Fruit fly (Drosophila melanogaster) whole organism, embryonic: ENCODE measurements around the gene Syx5.

Source experiments
- Abd-B ChIP-seq: fragments of 200-800 bp; sonication (Bioruptor generic); optimal IDR thresholded peaks from 2 replicates; lab custom pipeline; 2018; ENCODE audit warnings: missing biosample characterization, mild to moderate bottlenecking, missing genetic modification characterization, moderate library complexity
- Atf6 ChIP-seq: fragments of 200-800 bp; sonication (Bioruptor generic); IDR thresholded peaks from 2 replicates; pipeline ENCODE4 v1.3.6; 2022; ENCODE audit warnings: missing biosample characterization, missing genetic modification characterization
- BEAF-32 ChIP-seq: fragments of 200-800 bp; sonication (Bioruptor generic); optimal IDR thresholded peaks from 3 replicates; lab custom pipeline; 2017; ENCODE audit warnings: missing biosample characterization, missing genetic modification characterization, mild to moderate bottlenecking, moderate library complexity, missing genetic modification reagents
- CG10959 ChIP-seq: fragments of 200-800 bp; sonication (Bioruptor generic); IDR thresholded peaks from 2 replicates; pipeline ENCODE4 v1.3.6; 2022; ENCODE audit warnings: missing biosample characterization, missing genetic modification characterization
- CG11247 ChIP-seq: fragments of 200-800 bp; sonication (Bioruptor generic); IDR thresholded peaks from 2 replicates; pipeline ENCODE4 v1.3.6; 2022; ENCODE audit warnings: missing biosample characterization, missing genetic modification characterization
- CG16779 ChIP-seq: fragments of 200-800 bp; sonication (Bioruptor generic); IDR thresholded peaks from 2 replicates; pipeline ENCODE4 v1.3.6; 2022; ENCODE audit warnings: missing biosample characterization, missing genetic modification characterization
- CG16863 ChIP-seq: fragments of 200-800 bp; sonication (Bioruptor generic); optimal IDR thresholded peaks from 3 replicates; lab custom pipeline; 2016; ENCODE audit warnings: missing biosample characterization, missing genetic modification characterization
- CG17359 ChIP-seq: fragments of 200-800 bp; sonication (Bioruptor generic); optimal IDR thresholded peaks from 3 replicates; lab custom pipeline; 2018; ENCODE audit warnings: missing biosample characterization, mild to moderate bottlenecking, missing genetic modification characterization, moderate library complexity
- CG18262 ChIP-seq: fragments of 200-800 bp; optimal IDR thresholded peaks from 3 replicates; lab custom pipeline; 2019; ENCODE audit warnings: missing biosample characterization, mild to moderate bottlenecking, missing genetic modification characterization, moderate library complexity
- CG30020 ChIP-seq: fragments of 200-800 bp; optimal IDR thresholded peaks from 2 replicates; lab custom pipeline; 2019; ENCODE audit warnings: missing biosample characterization, mild to moderate bottlenecking, missing genetic modification characterization, moderate library complexity
- CG33557 ChIP-seq: fragments of 200-800 bp; sonication (Bioruptor generic); optimal IDR thresholded peaks from 2 replicates; lab custom pipeline; 2019; ENCODE audit warnings: missing biosample characterization, mild to moderate bottlenecking, missing genetic modification characterization, moderate library complexity
- CG3995 ChIP-seq: fragments of 200-800 bp; sonication (Bioruptor generic); optimal IDR thresholded peaks from 3 replicates; lab custom pipeline; 2016; ENCODE audit warnings: missing biosample characterization, missing genetic modification characterization
- CG7271 ChIP-seq: fragments of 200-800 bp; sonication (Bioruptor generic); optimal IDR thresholded peaks from 2 replicates; lab custom pipeline; 2018; ENCODE audit warnings: missing biosample characterization, mild to moderate bottlenecking, missing genetic modification characterization, moderate library complexity
- CG9817 ChIP-seq: fragments of 200-800 bp; sonication (Bioruptor generic); optimal IDR thresholded peaks from 2 replicates; lab custom pipeline; 2018; ENCODE audit warnings: missing biosample characterization, mild to moderate bottlenecking, missing genetic modification characterization, moderate library complexity
- CHES-1-like ChIP-seq: fragments of 200-800 bp; sonication (Bioruptor generic); optimal IDR thresholded peaks from 2 replicates; lab custom pipeline; 2016; ENCODE audit warnings: missing biosample characterization, missing genetic modification characterization
- Camta ChIP-seq: fragments of 200-800 bp; sonication (Bioruptor generic); optimal IDR thresholded peaks from 2 replicates; lab custom pipeline; 2016; ENCODE audit warnings: missing biosample characterization, missing genetic modification characterization
- D ChIP-seq, 2 experiments: fragments of 200-800 bp in 1 of 2; fragments of >200 bp in 1 of 2; sonication (Bioruptor generic) in 1 of 2; optimal IDR thresholded peaks; 2 replicates in 1 of 2; 3 replicates in 1 of 2; lab custom pipeline; 2017; ENCODE audit warnings: mild to moderate bottlenecking in 1 of 2, missing biosample characterization in 1 of 2, missing genetic modification characterization in 1 of 2, missing genetic modification reagents in 1 of 2
- Elba2 ChIP-seq: fragments of 200-800 bp; sonication (Bioruptor generic); optimal IDR thresholded peaks from 3 replicates; lab custom pipeline; 2016; ENCODE audit warnings: missing biosample characterization, missing genetic modification characterization
- Kr ChIP-seq: fragments of 200-800 bp; sonication (Bioruptor generic); optimal IDR thresholded peaks from 2 replicates; lab custom pipeline; 2017; ENCODE audit warnings: missing biosample characterization, mild to moderate bottlenecking, missing genetic modification characterization
- Ravus ChIP-seq: fragments of 200-800 bp; sonication (Bioruptor generic); IDR thresholded peaks from 2 replicates; pipeline ENCODE4 v1.3.6; 2022; ENCODE audit warnings: missing biosample characterization, missing genetic modification characterization
- Six4 ChIP-seq: fragments of 200-800 bp; sonication (Bioruptor generic); optimal IDR thresholded peaks from 2 replicates; lab custom pipeline; 2016; ENCODE audit warnings: missing biosample characterization, missing genetic modification characterization
- Sry-δ ChIP-seq: fragments of 200-800 bp; sonication (Bioruptor generic); optimal IDR thresholded peaks from 2 replicates; lab custom pipeline; 2016; ENCODE audit warnings: missing biosample characterization, missing genetic modification characterization
- Trl ChIP-seq, 3 experiments: fragments of >200 bp in 2 of 3; fragments of 200-800 bp in 1 of 3; sonication (Bioruptor generic) in 1 of 3; optimal IDR thresholded peaks; 2 replicates in 1 of 3; 3 replicates in 2 of 3; lab custom pipeline; 2016 to 2017; ENCODE audit warnings: missing biosample characterization in 1 of 3, missing genetic modification characterization in 1 of 3
- Xrp1 ChIP-seq: fragments of 200-800 bp; sonication (Bioruptor generic); IDR thresholded peaks from 2 replicates; pipeline ENCODE4 v1.3.6; 2022; ENCODE audit warnings: missing biosample characterization, missing genetic modification characterization
- al ChIP-seq: fragments of 200-800 bp; sonication (Bioruptor generic); IDR thresholded peaks from 2 replicates; pipeline ENCODE4 v1.3.6; 2022; ENCODE audit warnings: missing biosample characterization, missing genetic modification characterization
- cad ChIP-seq: fragments of >200 bp; optimal IDR thresholded peaks from 2 replicates; lab custom pipeline; 2017; ENCODE audit warnings: missing biosample characterization, missing genetic modification characterization
- chn ChIP-seq: fragments of 200-800 bp; sonication (Bioruptor generic); optimal IDR thresholded peaks from 2 replicates; lab custom pipeline; 2016; ENCODE audit warnings: missing biosample characterization, missing genetic modification characterization
- da ChIP-seq: fragments of 200-800 bp; sonication (Bioruptor generic); optimal IDR thresholded peaks from 2 replicates; lab custom pipeline; 2016; ENCODE audit warnings: missing biosample characterization, missing genetic modification characterization
- dpn ChIP-seq, 2 experiments: fragments of 200-800 bp; sonication (Bioruptor generic); optimal IDR thresholded peaks; 3 replicates each; lab custom pipeline; 2016; ENCODE audit warnings: missing biosample characterization in 2 of 2, missing genetic modification characterization in 2 of 2
- gcm ChIP-seq: fragments of 200-800 bp; sonication (Bioruptor generic); optimal IDR thresholded peaks from 2 replicates; lab custom pipeline; 2019; ENCODE audit warnings: missing biosample characterization, mild to moderate bottlenecking, missing genetic modification characterization, moderate library complexity
- grn ChIP-seq: fragments of 200-800 bp; sonication (Bioruptor generic); optimal IDR thresholded peaks from 3 replicates; lab custom pipeline; 2017; ENCODE audit warnings: missing biosample characterization, missing genetic modification characterization
- gsb-n ChIP-seq: fragments of 200-800 bp; sonication (Bioruptor generic); optimal IDR thresholded peaks from 3 replicates; lab custom pipeline; 2018; ENCODE audit warnings: missing biosample characterization, mild to moderate bottlenecking, missing genetic modification characterization
- gt ChIP-seq: fragments of 200-800 bp; sonication (Bioruptor generic); IDR thresholded peaks from 2 replicates; pipeline ENCODE4 v1.3.6; 2022; ENCODE audit warnings: missing biosample characterization, missing genetic modification characterization
- hkb ChIP-seq, 2 experiments: fragments of 200-800 bp in 1 of 2; fragments of >200 bp in 1 of 2; sonication (Bioruptor generic) in 1 of 2; IDR thresholded peaks in 1 of 2; optimal IDR thresholded peaks in 1 of 2; 2 replicates each; pipeline versions ENCODE4 v1.3.6 to Lab custom; 2017 to 2022; ENCODE audit warnings: missing biosample characterization in 1 of 2, missing genetic modification characterization in 1 of 2
- lov ChIP-seq, 2 experiments: fragments of 200-800 bp in 1 of 2; fragments of >200 bp in 1 of 2; sonication (Bioruptor generic) in 1 of 2; IDR thresholded peaks in 1 of 2; optimal IDR thresholded peaks in 1 of 2; 2 replicates in 1 of 2; 3 replicates in 1 of 2; pipeline versions ENCODE4 v1.3.6 to Lab custom; 2017 to 2022; ENCODE audit warnings: missing biosample characterization in 1 of 2, missing genetic modification characterization in 1 of 2
- nmo ChIP-seq: fragments of 200-800 bp; sonication (Bioruptor generic); optimal IDR thresholded peaks from 2 replicates; lab custom pipeline; 2018; ENCODE audit warnings: missing biosample characterization, mild to moderate bottlenecking, missing genetic modification characterization, moderate library complexity
- odd ChIP-seq: fragments of 200-800 bp; sonication (Bioruptor generic); optimal IDR thresholded peaks from 2 replicates; lab custom pipeline; 2017; ENCODE audit warnings: missing biosample characterization, mild to moderate bottlenecking, missing genetic modification characterization
- pfk ChIP-seq: fragments of 200-800 bp; sonication (Bioruptor generic); optimal IDR thresholded peaks from 2 replicates; lab custom pipeline; 2018; ENCODE audit warnings: missing biosample characterization, mild to moderate bottlenecking, missing genetic modification characterization, moderate library complexity
- phol ChIP-seq: fragments of 200-800 bp; sonication (Bioruptor generic); optimal IDR thresholded peaks from 3 replicates; lab custom pipeline; 2018; ENCODE audit warnings: missing biosample characterization, mild to moderate bottlenecking, missing genetic modification characterization, moderate library complexity
- psq ChIP-seq: fragments of 200-800 bp; sonication (Bioruptor generic); optimal IDR thresholded peaks from 2 replicates; lab custom pipeline; 2017; ENCODE audit warnings: missing biosample characterization, missing genetic modification characterization
- ranshi ChIP-seq: fragments of 200-800 bp; sonication (Bioruptor generic); IDR thresholded peaks from 2 replicates; pipeline ENCODE4 v1.3.6; 2022; ENCODE audit warnings: missing biosample characterization, missing genetic modification characterization
- rib ChIP-seq: fragments of 200-800 bp; sonication (Bioruptor generic); IDR thresholded peaks from 2 replicates; pipeline ENCODE4 v1.3.6; 2022; ENCODE audit warnings: missing biosample characterization, missing genetic modification characterization
- slbo ChIP-seq: fragments of 200-800 bp; sonication (Bioruptor generic); IDR thresholded peaks from 2 replicates; pipeline ENCODE4 v1.3.6; 2022; ENCODE audit warnings: missing biosample characterization, missing genetic modification characterization
- slou ChIP-seq: fragments of 200-800 bp; sonication (Bioruptor generic); optimal IDR thresholded peaks from 3 replicates; lab custom pipeline; 2016; ENCODE audit warnings: missing biosample characterization, missing genetic modification characterization
- sqz ChIP-seq: fragments of 200-800 bp; sonication (Bioruptor generic); optimal IDR thresholded peaks from 3 replicates; lab custom pipeline; 2018; ENCODE audit warnings: missing biosample characterization, mild to moderate bottlenecking, missing genetic modification characterization
- tin ChIP-seq: fragments of 200-800 bp; sonication (Bioruptor generic); optimal IDR thresholded peaks from 3 replicates; lab custom pipeline; 2016; ENCODE audit warnings: missing biosample characterization, missing genetic modification characterization
- unc-4 ChIP-seq: fragments of 200-800 bp; sonication (Bioruptor generic); IDR thresholded peaks from 2 replicates; pipeline ENCODE4 v1.3.6; 2022; ENCODE audit warnings: missing biosample characterization, missing genetic modification characterization; ENCODE audit not compliant: partially characterized antibody
- unpg ChIP-seq: fragments of 200-800 bp; sonication (Bioruptor generic); optimal IDR thresholded peaks from 3 replicates; lab custom pipeline; 2018; ENCODE audit warnings: missing biosample characterization, mild to moderate bottlenecking, missing genetic modification characterization, moderate library complexity
- wdn ChIP-seq: fragments of 200-800 bp; sonication (Bioruptor generic); IDR thresholded peaks from 2 replicates; pipeline ENCODE4 v1.3.6; 2022; ENCODE audit warnings: missing biosample characterization, missing genetic modification characterization

Gene Syx5

DNA sequence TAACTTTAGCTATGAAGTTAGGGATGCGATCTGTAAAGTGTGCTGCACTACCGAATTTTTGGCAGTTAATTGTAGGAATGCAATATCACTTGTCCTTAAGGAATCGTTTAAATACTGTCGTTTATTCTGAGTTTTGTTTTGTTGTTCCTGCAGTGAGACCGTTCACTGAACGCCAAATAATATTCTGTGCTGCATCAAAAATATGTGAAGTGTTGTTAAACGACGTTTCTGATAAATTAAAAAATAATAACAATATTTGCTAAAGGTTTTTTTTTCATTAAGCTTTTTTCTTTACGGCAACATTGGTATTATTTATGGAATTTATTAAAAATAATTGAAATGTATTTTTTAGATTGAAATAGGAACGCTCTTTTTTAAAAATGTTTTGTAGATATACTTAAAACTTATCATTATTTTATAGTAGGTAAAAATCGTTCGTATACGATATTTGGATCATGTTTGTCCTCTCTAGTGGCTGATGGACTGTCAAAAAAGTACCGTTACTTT, 4.3 kb upstream of the Syx5 start, which contains the start of gene GMF (continued):
- TF ChIP-seq da (GFP tag; lab: Kevin White, UChicago) (no peak), CHES-1-like (GFP tag; lab: Kevin White, UChicago) (peak; percentile 35), gt (no peak), CG16779 (GFP tag; lab: Robert Waterston, UW) (no peak), Ravus (GFP tag; lab: Robert Waterston, UW) (no peak), gcm (GFP tag; lab: Kevin White, UChicago) (peak; percentile 1), Elba2 (GFP tag; lab: Kevin White, UChicago) (no peak), CG11247 (GFP tag; lab: Robert Waterston, UW) (no peak), wdn (GFP tag; lab: Robert Waterston, UW) (no peak), Kr (GFP tag; lab: Kevin White, UChicago) (no peak), CG30020 (tag; lab: Kevin White, UChicago) (peak; percentile 39), rib (GFP tag; lab: Robert Waterston, UW) (no peak), slou (GFP tag; lab: Kevin White, UChicago) (no peak), slbo (peak; percentile 45; the same call in 1 of the 2 replicates), Sry-δ (GFP tag; lab: Kevin White, UChicago) (peak; percentile 61), hkb (optimal IDR thresholded peaks at IDR 0.05; lab: Kevin White, UChicago) (no peak), hkb (GFP tag; IDR thresholded peaks at IDR 0.05; lab: Robert Waterston, UW) (no peak), ranshi (GFP tag; lab: Robert Waterston, UW) (no peak), Six4 (peak; percentile 6), CG9817 (tag; lab: Kevin White, UChicago) (peak; percentile 35), sqz (GFP tag; lab: Kevin White, UChicago) (no peak), Atf6 (GFP tag; lab: Robert Waterston, UW) (no peak), pfk (GFP tag; lab: Kevin White, UChicago) (no peak), Abd-B (GFP tag; lab: Kevin White, UChicago) (no peak), tin (GFP tag; lab: Kevin White, UChicago) (peak; percentile 37), CG18262 (tag; lab: Kevin White, UChicago) (peak; percentile 60), Trl (optimal IDR thresholded peaks at IDR 0.05; lab: Kevin White, UChicago) (no peak), Trl (GFP tag; optimal IDR thresholded peaks at IDR 0.05; lab: Kevin White, UChicago) (no peak), BEAF-32 (GFP tag; lab: Kevin White, UChicago) (peak; percentile 67), Camta (GFP tag; lab: Kevin White, UChicago) (no peak), al (GFP tag; lab: Robert Waterston, UW) (no peak), CG7271 (tag; lab: Kevin White, UChicago) (peak; percentile 58), CG33557 (GFP tag; lab: Kevin White, UChicago) (peak; percentile 37), nmo (peak; percentile 75), phol (tag; lab: Kevin White, UChicago) (peak; percentile 70), chn (no peak), D (optimal IDR thresholded peaks at IDR 0.05; lab: Kevin White, UChicago) (no peak), D (GFP tag; optimal IDR thresholded peaks at IDR 0.05; lab: Kevin White, UChicago) (no peak), CG3995 (GFP tag; lab: Kevin White, UChicago) (peak; percentile 53), unpg (GFP tag; lab: Kevin White, UChicago) (peak; percentile 40), grn (GFP tag; lab: Kevin White, UChicago) (peak; percentile 50), psq (no peak), gsb-n (peak; percentile 48), unc-4 (GFP tag; lab: Robert Waterston, UW) (peak; percentile 21; the same call in 1 of the 2 replicates), CG17359 (tag; lab: Kevin White, UChicago) (peak; percentile 14), CG16863 (peak; percentile 1), dpn (GFP tag; optimal IDR thresholded peaks at IDR 0.05; lab: Kevin White, UChicago) (peak; percentile 9 to 27), odd (no peak), cad (GFP tag; lab: Kevin White, UChicago) (no peak), lov (optimal IDR thresholded peaks at IDR 0.05; lab: Kevin White, UChicago) (no peak), lov (GFP tag; IDR thresholded peaks at IDR 0.05; lab: Robert Waterston, UW) (no peak), Xrp1 (peak; percentile 55), CG10959 (no peak)
